Fruit fly (Drosophila melanogaster): Measurements from ENCODE around the gene CG12971.

dm6 chr3L:21346463-21347196, 9.7 kb downstream of the CG12971 start:
- TF ChIP-seq onecut (GFP tag; IDR thresholded peaks at IDR 0.05) (no peak), Hand (GFP tag; optimal IDR thresholded peaks at IDR 0.05) (no peak), cas (GFP tag; IDR thresholded peaks at IDR 0.05) (no peak), nau (GFP tag; optimal IDR thresholded peaks at IDR 0.05) (no peak), hkb (optimal IDR thresholded peaks at IDR 0.05) (no peak), hkb (GFP tag; IDR thresholded peaks at IDR 0.05) (no peak), kah (GFP tag; optimal IDR thresholded peaks at IDR 0.05) (no peak), pzg (GFP tag; optimal IDR thresholded peaks at IDR 0.05) (no peak), CG1233 (GFP tag; optimal IDR thresholded peaks at IDR 0.05) (no peak), CG7357 (GFP tag; IDR thresholded peaks at IDR 0.05) (no peak)
